Fruit fly (Drosophila melanogaster) S2 (cell line): Measurements from ENCODE around the gene nAChRalpha7.

Experiments used
- CG8478 ChIP-seq: fragments of >200 bp; optimal IDR thresholded peaks from 2 replicates; lab custom pipeline; 2018
- CTCF ChIP-seq, 2 experiments: fragments of >200 bp; optimal IDR thresholded peaks; 2 replicates each; lab custom pipeline; 2018

DNA sequence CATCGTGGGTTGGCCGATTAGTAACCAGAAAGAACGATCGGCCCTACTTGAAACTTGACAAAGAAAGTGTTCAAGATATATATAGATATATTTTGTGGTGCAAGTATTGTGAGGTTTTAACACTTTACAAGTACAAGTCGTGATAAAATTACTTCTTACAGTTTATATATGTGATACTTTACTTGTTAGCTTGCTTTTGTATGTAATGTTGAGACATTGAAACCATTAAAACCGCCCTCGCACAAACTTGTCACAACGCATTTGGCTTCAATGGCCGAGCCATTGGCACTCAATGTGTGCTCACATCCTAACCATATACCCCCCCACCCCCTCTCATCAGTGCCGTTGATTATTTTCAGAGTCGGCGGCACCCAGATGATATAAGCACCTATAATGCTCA is 53.3 kb downstream of the nAChRalpha7 start:
- TF ChIP-seq CG8478 (lab: Kevin White, UChicago): no peak
- no peak for TF ChIP-seq CTCF (optimal IDR thresholded peaks at IDR 0.05; lab: Kevin White, UChicago)
